Worm (Caenorhabditis elegans): ENCODE results near the gene Y57A10A.8.

DNA sequence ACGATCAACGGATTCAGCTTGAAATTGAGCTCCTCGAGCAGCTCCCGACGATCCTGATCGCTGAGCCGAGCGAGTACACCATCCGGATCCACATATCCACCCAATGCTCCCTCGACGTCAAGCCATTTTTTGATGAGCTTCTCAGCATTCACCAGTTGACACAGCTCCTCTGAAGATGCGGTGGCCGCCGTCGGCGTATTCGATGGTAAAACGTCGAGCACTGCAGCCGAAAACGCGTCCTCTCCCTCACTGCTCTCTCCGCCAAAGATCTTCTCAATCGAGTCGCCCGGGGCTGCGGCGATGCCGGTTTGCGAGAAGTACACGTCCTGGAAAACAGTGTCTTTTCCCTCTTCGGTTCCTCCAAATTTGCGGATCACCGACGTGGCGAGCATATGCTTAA, 49.9 kb downstream of the Y57A10A.8 start:
- TF ChIP-seq nhr-19 (GFP tag; conservative IDR thresholded peaks at IDR 0.05), result no peak
- TF ChIP-seq unc-62 (GFP tag; optimal IDR thresholded peaks at IDR 0.05), result no peak
- no peak for TF ChIP-seq lin-35 (GFP tag; optimal IDR thresholded peaks at IDR 0.05)
- TF ChIP-seq nhr-28 (tag; optimal IDR thresholded peaks at IDR 0.05), result no peak
- TF ChIP-seq hlh-4 (tag; optimal IDR thresholded peaks at IDR 0.05), result no peak
- no peak for TF ChIP-seq mdl-1 (tag; optimal IDR thresholded peaks at IDR 0.05)
- no peak for TF ChIP-seq nhr-71 (tag; optimal IDR thresholded peaks at IDR 0.05)
- no peak for TF ChIP-seq lin-13 (GFP tag; optimal IDR thresholded peaks at IDR 0.05)
- no peak for TF ChIP-seq nhr-77 (tag; optimal IDR thresholded peaks at IDR 0.05)
- no peak for TF ChIP-seq blmp-1 (tag; optimal IDR thresholded peaks at IDR 0.05)
- TF ChIP-seq lir-3 (tag; optimal IDR thresholded peaks at IDR 0.05; ENCODE audit: poor library complexity), result no peak
- TF ChIP-seq nhr-90 (tag; optimal IDR thresholded peaks at IDR 0.05; ENCODE audit: poor library complexity), result no peak
- TF ChIP-seq ceh-82 (tag; optimal IDR thresholded peaks at IDR 0.05), result no peak

All from whole organism, L1 larva.